Fruit fly (Drosophila melanogaster) whole organism, wandering third instar larva: ENCODE data around the gene CG13049.

ENCODE experiments used
- Abd-B ChIP-seq: fragments of >200 bp; optimal IDR thresholded peaks from 2 replicates; lab custom pipeline; 2017; ENCODE audit warnings: missing biosample characterization, missing genetic modification characterization
- Dfd ChIP-seq: fragments of >200 bp; optimal IDR thresholded peaks from 2 replicates; lab custom pipeline; 2017; ENCODE audit warnings: missing biosample characterization, missing genetic modification characterization
- GATAd ChIP-seq: sonication (Bioruptor generic); optimal IDR thresholded peaks from 2 replicates; lab custom pipeline; 2016; ENCODE audit warnings: missing biosample characterization, missing genetic modification characterization
- N ChIP-seq: fragments of >200 bp; optimal IDR thresholded peaks from 2 replicates; lab custom pipeline; 2018; ENCODE audit warnings: missing biosample characterization, missing external identifiers, missing genetic modification characterization
- OdsH ChIP-seq: fragments of 200-800 bp; sonication (Bioruptor generic); optimal IDR thresholded peaks from 2 replicates; lab custom pipeline; 2016; ENCODE audit warnings: missing biosample characterization, mild to moderate bottlenecking, missing genetic modification characterization
- Vsx2 ChIP-seq: fragments of 200-300, 225-300 bp; sonication (Bioruptor generic); optimal IDR thresholded peaks from 2 replicates; lab custom pipeline; 2018; ENCODE audit warnings: missing biosample characterization, missing genetic modification characterization; ENCODE audit not compliant: partially characterized antibody
- br ChIP-seq: fragments of 200-800 bp; sonication (Bioruptor generic); optimal IDR thresholded peaks from 2 replicates; lab custom pipeline; 2016; ENCODE audit warnings: missing biosample characterization, missing genetic modification characterization
- ey ChIP-seq: fragments of 200-800 bp; sonication (Bioruptor generic); optimal IDR thresholded peaks from 2 replicates; lab custom pipeline; 2016; ENCODE audit warnings: missing biosample characterization, missing genetic modification characterization
- h ChIP-seq: fragments of 200-800 bp; sonication (Bioruptor generic); optimal IDR thresholded peaks from 3 replicates; lab custom pipeline; 2016; ENCODE audit warnings: missing biosample characterization, mild to moderate bottlenecking, missing genetic modification characterization
- lola ChIP-seq: fragments of >200 bp; optimal IDR thresholded peaks from 2 replicates; lab custom pipeline; 2017; ENCODE audit warnings: missing biosample characterization, missing genetic modification characterization
- pan ChIP-seq: fragments of >200 bp; optimal IDR thresholded peaks from 2 replicates; lab custom pipeline; 2017
- sage ChIP-seq: fragments of 200-800 bp; sonication (Bioruptor generic); optimal IDR thresholded peaks from 2 replicates; lab custom pipeline; 2016; ENCODE audit warnings: missing biosample characterization, mild to moderate bottlenecking, missing genetic modification characterization
- tai ChIP-seq: sonication (Bioruptor generic); optimal IDR thresholded peaks from 2 replicates; lab custom pipeline; 2016; ENCODE audit warnings: missing biosample characterization, missing genetic modification characterization
- usp ChIP-seq: fragments of >200 bp; optimal IDR thresholded peaks from 2 replicates; lab custom pipeline; 2017; ENCODE audit warnings: missing biosample characterization, missing genetic modification characterization

DNA sequence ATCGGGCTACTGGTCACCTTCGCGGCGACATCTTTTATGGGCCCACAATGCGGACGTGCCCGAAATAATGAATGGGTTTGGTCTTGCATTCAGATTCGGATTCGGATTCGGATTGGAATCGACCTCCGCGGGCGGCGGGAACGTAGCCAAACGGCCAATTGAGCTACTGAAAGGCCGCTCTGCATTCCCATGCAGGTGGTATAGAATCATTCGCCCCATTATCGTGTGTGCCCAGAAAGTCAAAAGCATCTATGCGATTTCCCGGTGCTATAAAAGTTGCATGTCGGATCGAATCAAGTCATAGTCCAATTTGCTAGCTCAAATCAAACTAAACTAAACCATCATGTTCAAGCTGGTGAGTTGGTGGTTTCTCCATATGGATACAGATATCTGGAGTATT, 12.6 kb downstream of the CG13049 start, which contains the start of gene CG13068:
- no peak for TF ChIP-seq Vsx2
- TF ChIP-seq OdsH (GFP tag; lab: Kevin White, UChicago): no peak
- TF ChIP-seq ey: no peak
- TF ChIP-seq pan (lab: Kevin White, UChicago): no peak
- no peak for TF ChIP-seq lola (GFP tag; lab: Kevin White, UChicago)
- no peak for TF ChIP-seq GATAd (GFP tag; lab: Kevin White, UChicago)
- no peak for TF ChIP-seq Abd-B (GFP tag; lab: Kevin White, UChicago)
- no peak for TF ChIP-seq tai
- TF ChIP-seq h: no peak
- no peak for TF ChIP-seq br (GFP tag; lab: Kevin White, UChicago)
- no peak for TF ChIP-seq usp
- TF ChIP-seq sage: no peak
- no peak for TF ChIP-seq N (GFP tag; lab: Kevin White, UChicago)
- TF ChIP-seq Dfd (GFP tag; lab: Kevin White, UChicago): no peak
